Worm (Caenorhabditis elegans): ENCODE measurements around the gene C16A11.5.

DNA sequence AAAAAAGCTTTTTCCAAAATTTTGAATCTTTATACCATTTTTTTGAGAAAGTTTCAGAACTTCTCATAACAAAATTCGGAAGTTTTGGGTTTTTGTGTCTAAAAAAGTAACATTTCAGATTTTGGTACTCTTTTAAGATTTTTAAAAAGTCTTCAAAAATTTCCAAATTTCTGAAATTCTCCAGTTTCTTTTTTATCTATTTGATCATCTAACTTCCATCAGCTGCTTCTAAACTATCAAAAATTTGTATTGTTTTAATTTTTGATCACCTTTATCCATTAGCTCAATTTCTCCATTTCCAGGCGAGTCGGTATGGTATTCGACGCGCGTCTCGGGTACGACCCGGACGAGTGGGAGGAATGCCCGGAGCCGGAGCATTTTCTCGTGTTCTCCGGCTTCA lies 36.7 kb upstream of the C16A11.5 start, which contains the start of gene cpna-1:
- TF ChIP-seq snpc-4 (tag; optimal IDR thresholded peaks at IDR 0.05) (no peak), ces-1 (GFP tag; optimal IDR thresholded peaks at IDR 0.05) (no peak), ztf-11 (tag; optimal IDR thresholded peaks at IDR 0.05) (no peak), unc-39 (tag; optimal IDR thresholded peaks at IDR 0.05) (no peak), sptf-1 (tag; optimal IDR thresholded peaks at IDR 0.05) (no peak), elt-1 (tag; optimal IDR thresholded peaks at IDR 0.05; ENCODE audit: borderline replicate concordance, insufficient read depth) (no peak), pha-4 (tag; optimal IDR thresholded peaks at IDR 0.05) (no peak), ceh-83 (GFP tag; optimal IDR thresholded peaks at IDR 0.05) (no peak), lsy-2 (tag; optimal IDR thresholded peaks at IDR 0.05) (no peak), zip-8 (tag; optimal IDR thresholded peaks at IDR 0.05) (no peak), nhr-237 (tag; optimal IDR thresholded peaks at IDR 0.05) (no peak), nhr-12 (tag; optimal IDR thresholded peaks at IDR 0.05) (no peak)
